Worm (Caenorhabditis elegans) whole organism, L3 larva: ENCODE measurements around the gene srbc-62.
A peak's percentile ranks its signal among the peaks of the same experiment; 100 is the strongest.

Experiments used
- R02D3.7 ChIP-seq: fragments of 150-350 bp; optimal IDR thresholded peaks from 2 replicates; lab custom pipeline; 2014; ENCODE audit warnings: missing biosample characterization, missing genetic modification characterization
- ZK546.5 ChIP-seq: sonication (generic microtip); optimal IDR thresholded peaks from 2 replicates; lab custom pipeline; 2017; ENCODE audit warnings: missing biosample characterization, missing genetic modification characterization
- aly-2 ChIP-seq: fragments of 150-350 bp; optimal IDR thresholded peaks from 2 replicates; lab custom pipeline; 2014; ENCODE audit warnings: missing biosample characterization, missing genetic modification characterization
- ama-1 ChIP-seq: fragments of 150-350 bp; optimal IDR thresholded peaks from 2 replicates; lab custom pipeline; 2018
- ceh-16 ChIP-seq: sonication (generic microtip); optimal IDR thresholded peaks from 2 replicates; lab custom pipeline; 2017; ENCODE audit warnings: missing biosample characterization, missing genetic modification characterization
- ceh-82 ChIP-seq: fragments of 150-350 bp; optimal IDR thresholded peaks from 2 replicates; lab custom pipeline; 2014; ENCODE audit warnings: missing biosample characterization, missing genetic modification characterization
- ceh-9 ChIP-seq: sonication (generic microtip); optimal IDR thresholded peaks from 2 replicates; lab custom pipeline; 2018; ENCODE audit warnings: missing biosample characterization, missing genetic modification characterization
- daf-12 ChIP-seq: fragments of 150-350 bp; optimal IDR thresholded peaks from 2 replicates; lab custom pipeline; 2014; ENCODE audit warnings: missing biosample characterization, missing genetic modification reagents, missing genetic modification characterization
- egl-27 ChIP-seq: sonication (generic microtip); optimal IDR thresholded peaks from 4 replicates; lab custom pipeline; 2017; ENCODE audit warnings: missing biosample characterization, missing genetic modification reagents, missing genetic modification characterization
- elt-1 ChIP-seq: fragments of 150-350 bp; optimal IDR thresholded peaks from 2 replicates; lab custom pipeline; 2014; ENCODE audit warnings: missing biosample characterization, missing genetic modification characterization
- elt-2 ChIP-seq: sonication (generic microtip); optimal IDR thresholded peaks from 2 replicates; lab custom pipeline; 2016; ENCODE audit warnings: missing genetic modification reagents, mild to moderate bottlenecking, missing genetic modification characterization, missing compliant biosample characterization
- eor-1 ChIP-seq, 2 experiments: fragments of 150-350 bp; optimal IDR thresholded peaks; 2 replicates each; lab custom pipeline; 2014 to 2018; ENCODE audit warnings: missing biosample characterization in 2 of 2, missing genetic modification characterization in 2 of 2
- jun-1 ChIP-seq: fragments of 150-350 bp; optimal IDR thresholded peaks from 2 replicates; lab custom pipeline; 2014; ENCODE audit warnings: missing biosample characterization, missing genetic modification reagents, missing genetic modification characterization
- lin-15B ChIP-seq: fragments of 150-350 bp; optimal IDR thresholded peaks from 2 replicates; lab custom pipeline; 2014; ENCODE audit warnings: missing biosample characterization, missing genetic modification characterization
- nhr-11 ChIP-seq: fragments of 150-350 bp; optimal IDR thresholded peaks from 2 replicates; lab custom pipeline; 2014; ENCODE audit warnings: missing biosample characterization, missing genetic modification characterization
- nhr-23 ChIP-seq: fragments of 150-350 bp; optimal IDR thresholded peaks from 2 replicates; lab custom pipeline; 2014; ENCODE audit warnings: missing biosample characterization, missing genetic modification reagents, missing genetic modification characterization
- nhr-25 ChIP-seq: sonication (generic microtip); optimal IDR thresholded peaks from 2 replicates; lab custom pipeline; 2017; ENCODE audit warnings: missing biosample characterization, missing genetic modification characterization
- nhr-43 ChIP-seq: sonication (generic microtip); optimal IDR thresholded peaks from 2 replicates; lab custom pipeline; 2016; ENCODE audit warnings: mild to moderate bottlenecking, missing genetic modification characterization, missing compliant biosample characterization; ENCODE audit not compliant: poor library complexity, severe bottlenecking
- nhr-67 ChIP-seq: fragments of 150-350 bp; optimal IDR thresholded peaks from 2 replicates; lab custom pipeline; 2014; ENCODE audit warnings: missing biosample characterization, missing genetic modification characterization
- nhr-76 ChIP-seq: fragments of 150-350 bp; sonication (generic microtip); optimal IDR thresholded peaks from 5 replicates; lab custom pipeline; 2014; ENCODE audit warnings: missing biosample characterization, missing genetic modification characterization
- nhr-77 ChIP-seq: fragments of 150-350 bp; optimal IDR thresholded peaks from 2 replicates; lab custom pipeline; 2014; ENCODE audit warnings: missing biosample characterization, missing genetic modification characterization
- pha-4 ChIP-seq: fragments of 150-350 bp; optimal IDR thresholded peaks from 2 replicates; lab custom pipeline; 2014; ENCODE audit warnings: missing biosample characterization, missing genetic modification reagents, missing genetic modification characterization
- pqm-1 ChIP-seq: fragments of 150-350 bp; optimal IDR thresholded peaks from 2 replicates; lab custom pipeline; 2017; ENCODE audit warnings: missing biosample characterization, missing genetic modification characterization, inconsistent platforms
- sea-2 ChIP-seq: fragments of 150-350 bp; sonication (generic microtip); optimal IDR thresholded peaks from 4 replicates; lab custom pipeline; 2014; ENCODE audit warnings: missing biosample characterization, missing genetic modification reagents, missing genetic modification characterization
- skn-1 ChIP-seq: fragments of 150-350 bp; optimal IDR thresholded peaks from 2 replicates; lab custom pipeline; 2014; ENCODE audit warnings: missing biosample characterization, missing genetic modification characterization
- snpc-4 ChIP-seq: fragments of 150-350 bp; optimal IDR thresholded peaks from 2 replicates; lab custom pipeline; 2014; ENCODE audit warnings: missing biosample characterization, missing genetic modification characterization
- zag-1 ChIP-seq: fragments of 150-350 bp; optimal IDR thresholded peaks from 2 replicates; lab custom pipeline; 2014; ENCODE audit warnings: missing biosample characterization, missing genetic modification characterization
- ztf-11 ChIP-seq: fragments of 150-350 bp; optimal IDR thresholded peaks from 2 replicates; lab custom pipeline; 2014; ENCODE audit warnings: missing biosample characterization, missing genetic modification characterization
- ztf-4 ChIP-seq: fragments of 150-350 bp; optimal IDR thresholded peaks from 2 replicates; lab custom pipeline; 2014; ENCODE audit warnings: missing biosample characterization, missing genetic modification characterization

srbc-62 gene

DNA sequence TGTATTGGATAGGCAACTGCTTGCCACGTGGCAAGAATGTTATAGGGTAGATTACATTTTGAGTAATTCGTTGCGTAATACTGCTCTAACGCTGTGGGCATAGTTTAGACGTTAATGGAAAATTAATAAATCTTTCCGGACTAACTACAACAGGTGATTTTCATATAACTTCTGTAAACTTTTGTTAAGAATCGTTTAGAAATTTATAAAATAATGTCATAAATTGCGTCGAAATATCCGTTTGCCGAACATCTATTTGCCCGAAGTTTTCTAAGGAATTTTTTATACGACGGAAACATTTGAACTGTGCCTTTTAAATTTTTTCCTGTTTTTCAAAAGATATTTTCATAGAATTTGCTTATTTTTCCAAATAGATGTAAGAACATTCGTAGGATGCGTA, 8.3 kb downstream of the srbc-62 start, which contains the start of gene srh-112:
TSS of gene srh-112 (minus strand) at position 101 of the 400 bp plus-strand sequence.
- TF ChIP-seq egl-27 (tag; lab: Kevin White, UChicago) (no peak), snpc-4 (no peak), nhr-43 (tag; lab: Kevin White, UChicago) (no peak), nhr-77 (no peak), sea-2 (no peak), eor-1 (tag; optimal IDR thresholded peaks at IDR 0.05; lab: Kevin White, UChicago) (no peak), nhr-23 (tag; lab: Kevin White, UChicago) (no peak), pha-4 (tag; lab: Kevin White, UChicago) (no peak), elt-1 (tag; lab: Kevin White, UChicago) (no peak)

DNA sequence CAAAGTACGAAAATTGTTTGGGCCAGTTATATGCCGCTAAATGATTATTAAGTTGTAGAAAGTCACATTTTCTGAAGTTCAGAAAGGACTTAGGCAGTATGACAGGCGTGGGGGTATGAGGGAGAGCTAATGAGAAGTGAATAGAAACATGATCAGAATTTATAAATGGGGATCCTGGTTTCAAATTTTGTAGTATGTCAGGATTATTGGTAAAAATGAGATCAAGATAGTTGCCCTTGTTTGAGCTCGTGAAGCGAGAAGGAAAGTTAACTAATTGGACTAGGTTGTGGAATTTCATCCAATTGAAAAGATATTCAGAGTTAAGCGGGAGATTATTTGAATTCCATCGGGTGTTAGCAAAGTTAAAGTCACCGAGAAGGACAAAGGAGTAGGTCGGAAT, 14.6 kb downstream of the srbc-62 start:
- no peak for TF ChIP-seq jun-1 (tag; lab: Kevin White, UChicago)
- TF ChIP-seq ZK546.5 (tag; lab: Kevin White, UChicago): no peak
- no peak for TF ChIP-seq nhr-11 (tag; lab: Kevin White, UChicago)
- TF ChIP-seq ceh-9 (tag; lab: Kevin White, UChicago): no peak
- no peak for TF ChIP-seq ceh-82
- no peak for TF ChIP-seq skn-1 (tag; lab: Kevin White, UChicago)
- no peak for TF ChIP-seq ztf-11 (tag; lab: Kevin White, UChicago)

DNA sequence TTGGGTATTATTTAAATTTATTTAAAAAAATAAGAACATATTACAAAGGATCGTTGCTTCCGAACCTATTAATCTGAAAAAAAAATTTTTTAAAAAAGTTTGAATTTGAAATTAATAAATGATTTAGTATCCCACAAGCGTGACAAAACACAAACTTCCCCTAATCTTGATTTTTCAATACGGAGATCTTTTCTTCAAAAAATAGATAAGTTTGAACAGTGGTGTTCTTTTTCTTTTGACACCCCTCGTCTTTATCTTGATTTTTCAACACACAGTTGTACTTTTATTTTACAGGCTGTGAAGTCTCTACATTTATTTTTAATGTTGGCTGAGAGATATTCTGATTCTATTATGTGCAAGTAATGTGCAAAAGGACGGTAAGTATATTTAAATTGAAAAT, 18.6 kb downstream of the srbc-62 start, which contains the start of gene T19C9.10:
TSS of gene T19C9.10 (plus strand) at position 248 of the 400 bp plus-strand sequence.
- TF ChIP-seq elt-1 (tag; lab: Kevin White, UChicago) (peak; percentile 67), lin-15B (tag; lab: Kevin White, UChicago) (no peak), nhr-23 (tag; lab: Kevin White, UChicago) (no peak), pqm-1 (tag; lab: Kevin White, UChicago) (no peak), ceh-16 (tag; lab: Kevin White, UChicago) (no peak), ama-1 (lab: Kevin White, UChicago) (no peak)

DNA sequence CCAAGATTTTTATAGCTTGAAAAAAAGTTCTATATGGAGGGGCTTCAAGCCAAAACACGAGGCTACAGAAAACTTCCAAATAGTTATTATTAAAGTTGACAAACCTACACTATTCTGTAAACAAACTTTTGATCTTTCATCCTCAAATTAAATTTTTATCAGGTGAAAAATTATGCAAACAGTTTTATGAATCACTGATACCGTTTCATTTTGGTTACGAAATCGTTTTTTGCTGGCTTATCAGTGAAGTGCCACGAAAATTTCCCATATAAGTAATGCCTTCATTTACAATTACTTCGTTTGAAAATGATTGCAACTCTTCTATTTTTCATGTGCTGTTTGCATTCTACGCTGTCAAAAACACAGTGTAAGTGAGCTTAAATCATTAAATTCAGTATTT, 21.0 kb downstream of the srbc-62 start, which contains the start of gene T19C9.8:
TSS of gene T19C9.8 (plus strand) at position 299 of the 400 bp plus-strand sequence.
- TF ChIP-seq R02D3.7 (tag; lab: Kevin White, UChicago) (no peak), elt-2 (peak; percentile 94), pqm-1 (tag; lab: Kevin White, UChicago) (peak; percentile 77)

DNA sequence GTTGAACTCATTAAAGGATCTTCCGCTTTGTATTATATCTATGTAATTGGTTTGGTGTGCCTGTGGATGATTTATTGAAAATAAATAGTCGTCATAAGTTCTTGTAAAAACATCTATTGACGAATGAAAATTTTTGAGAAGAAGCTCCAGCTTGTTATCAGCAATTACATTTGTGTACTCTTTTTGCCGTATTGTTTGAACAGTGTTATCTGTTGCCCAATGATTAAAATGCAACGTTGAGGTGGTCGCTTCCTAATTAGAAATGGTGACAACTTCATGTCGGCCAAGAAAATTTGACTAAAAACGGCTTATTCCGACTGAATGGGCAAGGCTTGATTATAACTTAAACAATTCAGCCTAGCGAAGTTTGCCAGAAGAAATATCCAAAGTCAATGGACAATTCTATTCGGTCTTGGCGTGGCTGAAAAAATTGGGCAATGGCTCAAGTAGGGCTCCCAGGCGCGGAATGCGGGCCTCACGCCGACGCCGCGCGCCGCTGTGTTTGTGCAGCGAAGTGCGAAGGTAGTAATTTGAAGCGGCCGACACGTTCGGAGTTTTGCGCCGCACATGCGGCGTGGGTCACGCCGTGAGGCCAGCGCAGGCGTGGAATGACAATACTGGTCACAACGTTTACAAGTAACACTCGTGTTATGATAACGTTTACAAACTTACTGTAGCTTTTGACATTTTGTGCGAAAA, 22.9 kb downstream of the srbc-62 start:
- peak; percentile 70 for TF ChIP-seq elt-2
- peak; percentile 22 for TF ChIP-seq pqm-1 (tag; lab: Kevin White, UChicago)
- TF ChIP-seq pha-4 (tag; lab: Kevin White, UChicago): peak; percentile 21
- no peak for TF ChIP-seq daf-12 (tag; lab: Kevin White, UChicago)
- TF ChIP-seq aly-2 (tag; lab: Kevin White, UChicago): no peak
- TF ChIP-seq lin-15B (tag; lab: Kevin White, UChicago): no peak
- TF ChIP-seq, all 47 proteins: peak for 3

DNA sequence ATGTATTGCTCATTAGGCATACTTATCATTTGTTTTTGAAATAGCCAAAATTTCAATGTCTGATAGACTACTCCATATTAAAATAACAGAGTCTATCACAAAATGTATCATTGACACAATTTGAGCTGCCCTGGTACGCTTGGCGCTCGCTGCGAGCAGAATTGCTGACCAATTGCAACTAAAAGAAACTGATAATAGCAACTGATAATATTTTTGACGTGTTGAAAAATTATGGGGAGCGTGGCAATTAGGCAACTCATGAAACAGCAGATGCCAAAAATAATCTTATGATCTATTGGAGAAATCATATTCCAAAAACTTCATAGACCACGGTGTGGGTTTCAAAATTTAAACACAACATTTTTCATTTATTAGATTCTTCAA, 23.5 kb downstream of the srbc-62 start:
- TF ChIP-seq elt-2 (peak; percentile 90), pqm-1 (tag; lab: Kevin White, UChicago) (peak; percentile 55), zag-1 (tag; lab: Kevin White, UChicago) (no peak), eor-1 (tag; optimal IDR thresholded peaks at IDR 0.05; lab: Kevin White, UChicago) (no peak), elt-1 (tag; lab: Kevin White, UChicago) (no peak), ztf-4 (tag; lab: Kevin White, UChicago) (no peak), nhr-43 (tag; lab: Kevin White, UChicago) (no peak), nhr-76 (tag; lab: Kevin White, UChicago) (no peak), ama-1 (lab: Kevin White, UChicago) (no peak), nhr-25 (tag; lab: Kevin White, UChicago) (no peak), snpc-4 (no peak), nhr-23 (tag; lab: Kevin White, UChicago) (no peak), nhr-67 (tag; lab: Kevin White, UChicago) (no peak)
